Worm (Caenorhabditis elegans) whole organism, L4 larva: ENCODE measurements around the gene ifta-2.

Experiments
- D1046.2 ChIP-seq: fragments of 200-800 bp; sonication (Bioruptor generic); IDR thresholded peaks from 2 replicates; pipeline ENCODE4 v1.3.6; 2022; ENCODE audit warnings: missing genetic modification characterization, missing compliant biosample characterization
- F10B5.3 ChIP-seq: sonication (generic microtip); optimal IDR thresholded peaks from 2 replicates; lab custom pipeline; 2016; ENCODE audit warnings: mild to moderate bottlenecking, missing genetic modification characterization, missing compliant biosample characterization
- Y105C5A.15 ChIP-seq: fragments of 200-800 bp; sonication (Bioruptor generic); IDR thresholded peaks from 2 replicates; pipeline ENCODE4 v1.3.6; 2022; ENCODE audit warnings: missing genetic modification characterization, missing compliant biosample characterization
- Y5F2A.4 ChIP-seq: fragments of 200-800 bp; sonication (Bioruptor generic); optimal IDR thresholded peaks from 2 replicates; lab custom pipeline; 2018; ENCODE audit warnings: mild to moderate bottlenecking, missing genetic modification characterization, missing compliant biosample characterization
- aha-1 ChIP-seq: fragments of 150-350 bp; peaks from one replicate; lab custom pipeline; 2014; ENCODE audit warnings: missing biosample characterization, missing genetic modification characterization
- ama-1 ChIP-seq: fragments of 150-350 bp; optimal IDR thresholded peaks from 2 replicates; lab custom pipeline; 2014; ENCODE audit warnings: inconsistent platforms, mixed read lengths
- ceh-44 ChIP-seq: fragments of 200-800 bp; sonication (Bioruptor generic); IDR thresholded peaks from 2 replicates; pipeline ENCODE4 v1.3.6; 2022; ENCODE audit warnings: missing genetic modification reagents, missing genetic modification characterization, missing compliant biosample characterization
- ceh-82 ChIP-seq: sonication (generic microtip); optimal IDR thresholded peaks from 2 replicates; lab custom pipeline; 2017; ENCODE audit warnings: missing biosample characterization, missing genetic modification characterization
- ces-1 ChIP-seq: fragments of 150-350 bp; sonication (generic microtip); optimal IDR thresholded peaks from 4 replicates; lab custom pipeline; 2014; ENCODE audit warnings: missing biosample characterization, missing genetic modification reagents, missing genetic modification characterization
- cey-2 ChIP-seq: sonication (generic microtip); optimal IDR thresholded peaks from 3 replicates; lab custom pipeline; 2017; ENCODE audit warnings: missing genetic modification characterization, mild to moderate bottlenecking, missing compliant biosample characterization, antibody characterized with exemption, borderline replicate concordance; ENCODE audit not compliant: insufficient read depth
- ctbp-1 ChIP-seq: fragments of 200-800 bp; sonication (Bioruptor generic); IDR thresholded peaks from 2 replicates; pipeline ENCODE4 v1.3.6; 2022; ENCODE audit warnings: missing genetic modification reagents, missing genetic modification characterization, missing compliant biosample characterization
- daf-16 ChIP-seq, 3 experiments: sonication (generic microtip); optimal IDR thresholded peaks; 2 replicates each; lab custom pipeline; 2016 to 2017; ENCODE audit warnings: missing genetic modification characterization in 3 of 3, missing genetic modification reagents in 3 of 3, mild to moderate bottlenecking in 2 of 3, missing compliant biosample characterization in 2 of 3, missing biosample characterization in 1 of 3, moderate library complexity in 1 of 3
- daf-19 ChIP-seq: fragments of 200-800 bp; sonication (Bioruptor generic); conservative IDR thresholded peaks from 2 replicates; pipeline ENCODE4 v1.3.6; 2022; ENCODE audit warnings: missing genetic modification characterization, missing compliant biosample characterization
- dmd-6 ChIP-seq: fragments of 200-800 bp; sonication (Bioruptor generic); IDR thresholded peaks from 2 replicates; pipeline ENCODE4 v1.3.6; 2022; ENCODE audit warnings: missing genetic modification reagents, missing genetic modification characterization, missing compliant biosample characterization
- dmd-8 ChIP-seq: fragments of 200-800 bp; sonication (Bioruptor generic); IDR thresholded peaks from 2 replicates; pipeline ENCODE4 v1.3.6; 2022; ENCODE audit warnings: missing genetic modification characterization, missing compliant biosample characterization
- dve-1 ChIP-seq: sonication (generic microtip); optimal IDR thresholded peaks from 2 replicates; lab custom pipeline; 2017; ENCODE audit warnings: antibody characterized with exemption, mild to moderate bottlenecking, missing genetic modification characterization, missing compliant biosample characterization; ENCODE audit not compliant: insufficient read depth
- egl-43 ChIP-seq: fragments of 200-800 bp; sonication (Bioruptor generic); IDR thresholded peaks from 2 replicates; pipeline ENCODE4 v1.3.6; 2022; ENCODE audit warnings: missing genetic modification reagents, missing genetic modification characterization, missing compliant biosample characterization
- gei-8 ChIP-seq: fragments of 200-800 bp; sonication (Bioruptor generic); optimal IDR thresholded peaks from 2 replicates; lab custom pipeline; 2018; ENCODE audit warnings: mild to moderate bottlenecking, missing genetic modification characterization, missing compliant biosample characterization
- hlh-11 ChIP-seq: fragments of 200-800 bp; sonication (Bioruptor generic); optimal IDR thresholded peaks from 2 replicates; lab custom pipeline; 2018; ENCODE audit warnings: mild to moderate bottlenecking, missing genetic modification characterization, missing compliant biosample characterization
- hlh-30 ChIP-seq: sonication (generic microtip); optimal IDR thresholded peaks from 2 replicates; lab custom pipeline; 2017; ENCODE audit warnings: antibody characterized with exemption, mild to moderate bottlenecking, missing genetic modification characterization, missing compliant biosample characterization; ENCODE audit not compliant: insufficient read depth
- hmg-1.1 ChIP-seq: fragments of 200-800 bp; sonication (Bioruptor generic); IDR thresholded peaks from 2 replicates; pipeline ENCODE4 v1.3.6; 2022; ENCODE audit warnings: missing genetic modification reagents, missing genetic modification characterization, missing compliant biosample characterization
- jun-1 ChIP-seq: fragments of 150-350 bp; optimal IDR thresholded peaks from 2 replicates; lab custom pipeline; 2014; ENCODE audit warnings: missing biosample characterization, missing genetic modification reagents, missing genetic modification characterization
- lim-7 ChIP-seq: fragments of 200-800 bp; sonication (Bioruptor generic); IDR thresholded peaks from 2 replicates; pipeline ENCODE4 v1.3.6; 2022; ENCODE audit warnings: missing genetic modification characterization, missing compliant biosample characterization
- lin-1 ChIP-seq: fragments of 200-800 bp; sonication (Bioruptor generic); IDR thresholded peaks from 2 replicates; pipeline ENCODE4 v1.3.6; 2022; ENCODE audit warnings: missing genetic modification reagents, missing genetic modification characterization, missing compliant biosample characterization
- lin-13 ChIP-seq: fragments of 150-350 bp; optimal IDR thresholded peaks from 2 replicates; lab custom pipeline; 2014; ENCODE audit warnings: missing biosample characterization, missing genetic modification reagents, missing genetic modification characterization
- madf-5 ChIP-seq, 2 experiments: fragments of 200-800 bp; sonication (Bioruptor generic); IDR thresholded peaks; 2 replicates each; pipeline ENCODE4 v1.3.6; 2022; ENCODE audit warnings: missing compliant biosample characterization in 2 of 2, missing genetic modification characterization in 2 of 2
- mdt-29 ChIP-seq: fragments of 200-800 bp; sonication (Bioruptor generic); IDR thresholded peaks from 2 replicates; pipeline ENCODE4 v1.3.6; 2022; ENCODE audit warnings: missing genetic modification reagents, missing genetic modification characterization, missing compliant biosample characterization
- nhr-102 ChIP-seq: sonication (generic microtip); optimal IDR thresholded peaks from 2 replicates; lab custom pipeline; 2016; ENCODE audit warnings: mild to moderate bottlenecking, missing genetic modification characterization, moderate library complexity, missing compliant biosample characterization
- nhr-237 ChIP-seq: sonication (generic microtip); optimal IDR thresholded peaks from 2 replicates; lab custom pipeline; 2017; ENCODE audit warnings: missing biosample characterization, missing genetic modification characterization
- nhr-28 ChIP-seq: fragments of 150-350 bp; optimal IDR thresholded peaks from 2 replicates; lab custom pipeline; 2014; ENCODE audit warnings: missing biosample characterization, missing genetic modification characterization
- nhr-41 ChIP-seq: fragments of 200-800 bp; sonication (Bioruptor generic); IDR thresholded peaks from 2 replicates; pipeline ENCODE4 v1.3.6; 2022; ENCODE audit warnings: missing genetic modification reagents, missing genetic modification characterization, missing compliant biosample characterization
- nhr-42 ChIP-seq: fragments of 200-800 bp; sonication (Bioruptor generic); IDR thresholded peaks from 2 replicates; pipeline ENCODE4 v1.3.6; 2022; ENCODE audit warnings: missing genetic modification characterization, missing compliant biosample characterization
- nhr-77 ChIP-seq: fragments of 150-350 bp; optimal IDR thresholded peaks from 2 replicates; lab custom pipeline; 2014; ENCODE audit warnings: missing biosample characterization, missing genetic modification characterization
- pha-4 ChIP-seq, 2 experiments: fragments of 150-350 bp in 1 of 2; fragments of 200-800 bp in 1 of 2; sonication (Bioruptor generic) in 1 of 2; IDR thresholded peaks in 1 of 2; optimal IDR thresholded peaks in 1 of 2; 2 replicates each; pipeline versions ENCODE4 v1.3.6 to Lab custom; 2014 to 2022; ENCODE audit warnings: missing genetic modification characterization in 2 of 2, missing genetic modification reagents in 2 of 2, missing biosample characterization in 1 of 2, missing compliant biosample characterization in 1 of 2
- pqm-1 ChIP-seq: sonication (generic microtip); optimal IDR thresholded peaks from 2 replicates; lab custom pipeline; 2017; ENCODE audit warnings: missing biosample characterization, missing genetic modification characterization
- sdz-12 ChIP-seq: fragments of 200-800 bp; sonication (Bioruptor generic); optimal IDR thresholded peaks from 2 replicates; lab custom pipeline; 2018; ENCODE audit warnings: mild to moderate bottlenecking, missing genetic modification characterization, missing compliant biosample characterization
- unc-62 ChIP-seq, 3 experiments: fragments of 150-350 bp in 1 of 3; sonication (generic microtip); optimal IDR thresholded peaks in 2 of 3; peaks in 1 of 3; 1 replicate in 1 of 3; 2 replicates in 2 of 3; lab custom pipeline; 2014 to 2017; ENCODE audit warnings: missing biosample characterization in 3 of 3, missing genetic modification characterization in 3 of 3, missing genetic modification reagents in 3 of 3, missing genotype in 1 of 3
- vab-7 ChIP-seq: fragments of 200-800 bp; sonication (Bioruptor generic); IDR thresholded peaks from 2 replicates; pipeline ENCODE4 v1.3.6; 2022; ENCODE audit warnings: missing genetic modification reagents, missing genetic modification characterization, missing compliant biosample characterization
- ztf-11 ChIP-seq: fragments of 150-350 bp; optimal IDR thresholded peaks from 2 replicates; lab custom pipeline; 2014; ENCODE audit warnings: missing biosample characterization, missing genetic modification characterization
- ztf-7 ChIP-seq: fragments of 150-350 bp; optimal IDR thresholded peaks from 2 replicates; lab custom pipeline; 2014; ENCODE audit warnings: missing biosample characterization, missing genetic modification characterization

Gene ifta-2

DNA sequence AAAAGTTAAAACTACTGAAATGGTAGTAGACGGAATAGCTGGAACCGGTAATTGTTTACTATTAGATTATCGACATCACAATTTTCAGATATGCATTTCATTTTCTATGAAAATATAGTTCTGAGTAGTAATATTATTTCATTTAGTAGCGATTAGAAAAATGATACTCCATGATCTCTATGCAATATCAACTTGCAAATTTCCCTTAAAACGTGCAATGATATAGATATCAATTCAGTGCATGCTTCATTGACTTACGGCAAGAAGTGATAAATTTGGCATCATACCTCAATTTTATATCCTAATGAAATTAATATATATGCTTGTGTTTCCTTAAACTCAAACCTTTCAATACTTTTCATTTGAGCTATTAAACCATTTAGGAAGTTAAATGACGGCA, 40.8 kb upstream of the ifta-2 start, which contains the start of gene C49C3.21:
Gene C49C3.21 (plus strand): TSS at position 301 of the 400 bp plus-strand sequence.
- no peak for TF ChIP-seq ceh-44 (GFP tag; lab: Robert Waterston, UW)
- TF ChIP-seq nhr-42: no peak
- no peak for TF ChIP-seq nhr-102 (tag; lab: Kevin White, UChicago)
- no peak for TF ChIP-seq nhr-237
- no peak for TF ChIP-seq ama-1
- no peak for TF ChIP-seq hlh-30
- no peak for TF ChIP-seq mdt-29 (GFP tag; lab: Robert Waterston, UW)
- TF ChIP-seq vab-7: no peak
- TF ChIP-seq ceh-82 (tag; lab: Kevin White, UChicago): no peak
- no peak for TF ChIP-seq hmg-1.1 (GFP tag; lab: Robert Waterston, UW)
- TF ChIP-seq lim-7 (GFP tag; lab: Robert Waterston, UW): no peak
- no peak for TF ChIP-seq jun-1 (tag; lab: Kevin White, UChicago)
- TF ChIP-seq lin-13 (GFP tag; lab: Kevin White, UChicago): no peak
- no peak for TF ChIP-seq sdz-12 (GFP tag; lab: Kevin White, UChicago)
- TF ChIP-seq D1046.2: no peak
- no peak for TF ChIP-seq cey-2 (tag; lab: Kevin White, UChicago)
- TF ChIP-seq dmd-6 (GFP tag; lab: Robert Waterston, UW): no peak
- TF ChIP-seq, all 104 proteins: peak for 0

DNA sequence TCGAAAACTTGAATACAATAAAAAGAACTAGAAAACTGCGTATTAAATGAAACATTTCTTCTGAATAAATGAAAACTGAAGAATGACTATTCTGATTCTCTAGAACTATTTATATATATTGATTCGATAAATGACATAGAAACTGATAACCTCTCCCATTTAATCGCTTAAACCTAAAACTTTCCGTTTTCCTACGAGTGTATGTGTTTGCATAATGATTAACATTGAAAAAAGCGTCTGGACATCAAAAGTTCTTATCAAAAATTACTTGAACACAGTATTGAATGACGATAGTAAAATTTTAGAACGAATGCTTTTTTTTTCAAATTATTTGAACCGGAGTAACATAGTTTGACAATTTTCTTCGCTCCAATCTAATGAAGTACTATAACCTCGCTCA, 40.3 kb upstream of the ifta-2 start, which contains the start of gene C49C3.9:
Gene C49C3.9 (minus strand): TSS at position 136 of the 400 bp plus-strand sequence.
- TF ChIP-seq ctbp-1 (no peak), nhr-28 (peak; percentile 76), F10B5.3 (tag; lab: Kevin White, UChicago) (no peak), nhr-41 (GFP tag; lab: Robert Waterston, UW) (peak; percentile 83; the same call in 1 of the 2 replicates), D1046.2 (no peak), nhr-77 (tag; lab: Kevin White, UChicago) (no peak), ces-1 (GFP tag; lab: Kevin White, UChicago) (no peak), pqm-1 (tag; lab: Kevin White, UChicago) (peak; percentile 99), lin-1 (peak; percentile 77; the same call in 1 of the 2 replicates), daf-19 (GFP tag; lab: Robert Waterston, UW) (no peak), dmd-6 (GFP tag; lab: Robert Waterston, UW) (peak; percentile 74), ztf-7 (no peak), nhr-102 (tag; lab: Kevin White, UChicago) (no peak), Y105C5A.15 (GFP tag; lab: Robert Waterston, UW) (no peak), gei-8 (GFP tag; lab: Kevin White, UChicago) (no peak), pha-4 (GFP tag; IDR thresholded peaks at IDR 0.05; lab: Robert Waterston, UW) (no peak), pha-4 (tag; optimal IDR thresholded peaks at IDR 0.05; lab: Kevin White, UChicago) (no peak)

- no peak for TF ChIP-seq ztf-11 (tag; lab: Kevin White, UChicago)
- TF ChIP-seq unc-62 (GFP tag; optimal IDR thresholded peaks at IDR 0.05 in 1 of 2; lab: Kevin White, UChicago): peak in 1 of 2 experiments; percentile 95
- no peak for TF ChIP-seq unc-62 (tag; optimal IDR thresholded peaks at IDR 0.05; lab: Kevin White, UChicago)
- TF ChIP-seq madf-5 (GFP tag; IDR thresholded peaks at IDR 0.05; lab: Robert Waterston, UW): no peak
- TF ChIP-seq, all 104 proteins: peak for 1
These were observed 39.2 kb upstream of the ifta-2 start for ce11 chrIV:17341033-17341432.

DNA sequence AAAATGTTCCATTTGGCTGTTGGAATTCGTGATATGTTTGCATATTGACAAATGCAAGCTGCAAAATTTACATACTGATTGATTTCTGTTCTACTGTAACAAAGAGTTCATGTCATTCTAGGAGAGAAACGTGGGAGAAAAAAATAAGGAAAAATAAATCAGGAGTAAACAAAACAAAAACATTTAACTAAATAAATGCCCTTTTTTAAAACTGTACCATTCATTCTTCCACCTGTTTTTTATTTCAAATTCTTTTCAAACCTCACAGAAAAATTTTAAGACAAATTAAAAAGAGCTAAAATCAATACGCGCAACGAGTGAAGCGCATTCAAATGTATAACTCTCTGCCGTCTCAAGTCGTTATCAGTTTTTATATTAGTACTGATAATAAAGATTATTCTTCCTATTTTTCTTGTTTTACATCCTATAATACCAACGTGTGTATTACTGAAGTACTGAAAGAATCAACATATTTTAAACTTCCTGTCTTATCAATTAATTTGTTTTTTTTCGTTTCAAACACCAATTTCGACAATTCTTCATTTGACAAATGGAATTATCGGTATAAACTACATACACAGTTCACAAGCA, 37.2 kb upstream of the ifta-2 start, which contains the start of gene C49C3.10:
Gene C49C3.10 (minus strand): TSS at position 51 of the 591 bp plus-strand sequence.
- TF ChIP-seq dve-1 (tag; lab: Kevin White, UChicago): peak; percentile 66
- no peak for TF ChIP-seq daf-16 (GFP tag; optimal IDR thresholded peaks at IDR 0.05; lab: Kevin White, UChicago)
- peak; percentile 94 for TF ChIP-seq daf-16 (tag; optimal IDR thresholded peaks at IDR 0.05; lab: Kevin White, UChicago)
- peak in 1 of 2 experiments; percentile 20 for TF ChIP-seq unc-62 (GFP tag; optimal IDR thresholded peaks at IDR 0.05 in 1 of 2; lab: Kevin White, UChicago)
- no peak for TF ChIP-seq unc-62 (tag; optimal IDR thresholded peaks at IDR 0.05; lab: Kevin White, UChicago)
- peak; percentile 73 for TF ChIP-seq nhr-28
- TF ChIP-seq lin-1: no peak
- peak; percentile 79 for TF ChIP-seq nhr-77 (tag; lab: Kevin White, UChicago)
- peak; percentile 54 for TF ChIP-seq hlh-11 (tag; lab: Kevin White, UChicago)
- no peak for TF ChIP-seq aha-1 (tag; lab: Kevin White, UChicago)
- TF ChIP-seq ces-1 (GFP tag; lab: Kevin White, UChicago): no peak
- peak; percentile 72 for TF ChIP-seq pqm-1 (tag; lab: Kevin White, UChicago)
- peak; percentile 46 for TF ChIP-seq dmd-6 (GFP tag; lab: Robert Waterston, UW)
- TF ChIP-seq dmd-8 (GFP tag; lab: Robert Waterston, UW): no peak
- TF ChIP-seq Y5F2A.4: no peak
- TF ChIP-seq egl-43 (GFP tag; lab: Robert Waterston, UW): no peak
